Worm (Caenorhabditis elegans) whole organism, midembryonic: ENCODE measurements around the gene W05B10.3.
A peak's percentile ranks its signal among the peaks of the same experiment; 100 is the strongest.

Experiments used
- T22C8.4 ChIP-seq: fragments of 200-800 bp; sonication (Bioruptor generic); IDR thresholded peaks from 2 replicates; pipeline ENCODE4 v1.3.6; 2022; ENCODE audit warnings: missing genetic modification characterization, missing compliant biosample characterization
- cog-1 ChIP-seq: sonication (generic microtip); optimal IDR thresholded peaks from 2 replicates; lab custom pipeline; 2016; ENCODE audit warnings: missing genetic modification characterization, missing compliant biosample characterization
- flt-1 ChIP-seq: fragments of 200-800 bp; sonication (Bioruptor generic); IDR thresholded peaks from 2 replicates; pipeline ENCODE4 v1.3.6; 2022; ENCODE audit warnings: missing genetic modification characterization, missing compliant biosample characterization
- klf-2 ChIP-seq: fragments of 200-800 bp; sonication (Bioruptor generic); conservative IDR thresholded peaks from 2 replicates; pipeline ENCODE4 v1.3.6; 2022; ENCODE audit warnings: missing genetic modification reagents, missing genetic modification characterization, missing compliant biosample characterization
- med-1 ChIP-seq: sonication (generic microtip); optimal IDR thresholded peaks from 2 replicates; lab custom pipeline; 2017; ENCODE audit warnings: missing genetic modification characterization, mild to moderate bottlenecking, missing compliant biosample characterization, antibody characterized with exemption, missing genetic modification reagents; ENCODE audit not compliant: insufficient read depth
- ref-1 ChIP-seq: fragments of 200-800 bp; sonication (Bioruptor generic); conservative IDR thresholded peaks from 2 replicates; pipeline ENCODE4 v1.3.6; 2022; ENCODE audit warnings: missing genetic modification reagents, missing genetic modification characterization, missing compliant biosample characterization
- tab-1 ChIP-seq: fragments of 200-800 bp; sonication (Bioruptor generic); IDR thresholded peaks from 2 replicates; pipeline ENCODE4 v1.3.6; 2022; ENCODE audit warnings: missing genetic modification characterization, missing compliant biosample characterization
- ztf-23 ChIP-seq: fragments of 200-800 bp; sonication (Bioruptor generic); IDR thresholded peaks from 2 replicates; pipeline ENCODE4 v1.3.6; 2022; ENCODE audit warnings: missing genetic modification reagents, missing genetic modification characterization, missing compliant biosample characterization
- ztf-29 ChIP-seq: fragments of 200-800 bp; sonication (Bioruptor generic); IDR thresholded peaks from 2 replicates; pipeline ENCODE4 v1.3.6; 2022; ENCODE audit warnings: missing genetic modification reagents, missing genetic modification characterization, missing compliant biosample characterization

The W05B10.3 gene

DNA sequence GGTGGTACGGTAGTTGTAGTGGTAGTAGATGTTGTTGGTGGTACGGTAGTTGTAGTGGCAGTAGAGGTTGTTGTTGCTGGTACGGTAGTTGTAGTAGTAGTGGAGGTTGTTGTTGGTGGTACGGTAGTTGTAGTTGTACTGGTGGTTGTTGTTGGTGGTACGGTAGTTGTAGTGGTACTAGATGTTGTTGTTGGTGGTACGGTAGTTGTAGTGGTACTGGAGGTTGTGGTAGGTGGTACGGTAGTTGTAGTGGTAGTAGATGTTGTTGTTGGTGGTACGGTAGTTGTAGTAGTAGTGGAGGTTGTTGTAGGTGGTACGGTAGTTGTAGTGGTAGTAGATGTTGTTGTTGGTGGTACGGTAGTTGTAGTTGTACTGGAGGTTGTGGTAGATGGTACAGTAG, 28.5 kb downstream of the W05B10.3 start:
- no peak for TF ChIP-seq klf-2 (GFP tag; lab: Robert Waterston, UW)
- TF ChIP-seq ztf-23 = 0 out of 2 replicates have a peak, but pooled peaks have one; percentile 61
- TF ChIP-seq ref-1 (GFP tag; lab: Robert Waterston, UW) = no peak
- TF ChIP-seq ztf-29 (GFP tag; lab: Robert Waterston, UW) = no peak
- no peak for TF ChIP-seq tab-1 (GFP tag; lab: Robert Waterston, UW)
- 0 out of 2 replicates have a peak, but pooled peaks have one; percentile 14 for TF ChIP-seq flt-1 (GFP tag; lab: Robert Waterston, UW)
- no peak for TF ChIP-seq cog-1 (tag; lab: Kevin White, UChicago)
- TF ChIP-seq med-1 (GFP tag; lab: Kevin White, UChicago) = no peak

DNA sequence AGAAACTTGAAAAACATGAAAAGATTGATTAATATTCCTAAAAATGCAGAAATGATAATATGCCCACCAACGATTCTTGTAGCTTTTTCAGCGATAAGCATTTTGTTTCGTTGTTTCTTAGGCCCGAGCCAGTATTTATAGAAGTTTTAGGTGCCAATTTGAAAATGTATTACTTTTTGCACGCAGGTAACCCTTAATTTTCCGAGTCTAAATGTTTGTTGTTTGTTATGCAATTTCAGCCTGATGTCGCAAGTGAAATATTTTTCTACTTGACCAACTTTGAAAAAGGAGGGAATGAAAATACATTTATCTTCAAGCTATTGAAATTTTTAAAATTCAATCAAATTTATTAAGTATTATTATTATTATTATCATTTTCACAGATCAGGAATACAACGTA, 29.5 kb downstream of the W05B10.3 start, which contains the start of gene srx-113:
srx-113 (minus strand) TSS at position 101 of the 400 bp plus-strand sequence.
- TF ChIP-seq T22C8.4 = no peak
- no peak for TF ChIP-seq cog-1 (tag; lab: Kevin White, UChicago)
- no peak for TF ChIP-seq ztf-23
- TF ChIP-seq med-1 (GFP tag; lab: Kevin White, UChicago) = no peak
- TF ChIP-seq tab-1 (GFP tag; lab: Robert Waterston, UW) = no peak
- TF ChIP-seq ztf-29 (GFP tag; lab: Robert Waterston, UW) = no peak
- no peak for TF ChIP-seq flt-1 (GFP tag; lab: Robert Waterston, UW)
- TF ChIP-seq ref-1 (GFP tag; lab: Robert Waterston, UW) = no peak
- no peak for TF ChIP-seq klf-2 (GFP tag; lab: Robert Waterston, UW)

DNA sequence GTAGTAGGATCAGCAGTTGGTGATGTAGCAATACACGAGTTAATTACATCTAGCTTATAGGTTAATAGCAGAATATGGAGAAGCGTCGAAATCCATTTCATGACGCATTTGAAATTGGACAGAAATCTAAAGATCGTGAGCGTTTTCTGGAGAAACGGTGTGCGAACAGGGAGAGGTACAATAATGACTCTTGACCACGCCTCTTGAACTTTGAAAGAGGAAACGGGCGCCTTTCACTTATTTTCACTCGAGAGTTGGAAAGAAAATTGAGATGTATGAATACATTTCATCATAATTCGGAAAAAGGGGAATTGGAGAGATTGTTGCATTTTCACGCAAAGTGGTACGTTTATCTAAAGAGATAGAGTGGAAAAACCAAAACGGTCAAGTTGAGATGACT, 31.8 kb downstream of the W05B10.3 start, which contains the start of gene F56H9.6:
F56H9.6 (minus strand) TSS at position 101 of the 400 bp plus-strand sequence.
- TF ChIP-seq flt-1 (GFP tag; lab: Robert Waterston, UW) (no peak), med-1 (GFP tag; lab: Kevin White, UChicago) (no peak), klf-2 (GFP tag; lab: Robert Waterston, UW) (no peak), ref-1 (GFP tag; lab: Robert Waterston, UW) (no peak), tab-1 (GFP tag; lab: Robert Waterston, UW) (no peak), ztf-29 (GFP tag; lab: Robert Waterston, UW) (no peak), cog-1 (tag; lab: Kevin White, UChicago) (no peak), T22C8.4 (no peak), ztf-23 (no peak)

DNA sequence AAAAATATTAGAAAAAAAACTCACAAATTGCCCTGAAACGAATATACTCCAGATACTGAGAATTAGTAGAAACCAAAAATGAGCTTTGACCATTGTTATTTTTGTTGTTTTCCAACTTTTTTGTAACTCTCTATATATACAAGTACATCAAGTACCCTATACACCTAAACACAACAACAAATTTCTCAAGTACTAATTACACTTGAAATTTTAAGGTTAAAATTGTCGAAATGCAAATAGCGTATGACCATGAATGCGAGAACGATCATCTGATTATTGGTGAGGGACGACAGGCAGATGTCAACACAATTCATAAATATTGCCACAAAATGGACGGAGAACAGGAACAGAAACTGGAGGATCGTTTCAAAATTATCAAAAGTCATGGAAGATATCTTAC, 37.1 kb downstream of the W05B10.3 start, which contains the start of gene F56H9.9:
F56H9.9 (minus strand) TSS at position 101 of the 400 bp plus-strand sequence.
- TF ChIP-seq klf-2 (GFP tag; lab: Robert Waterston, UW) (no peak), flt-1 (GFP tag; lab: Robert Waterston, UW) (no peak)

DNA sequence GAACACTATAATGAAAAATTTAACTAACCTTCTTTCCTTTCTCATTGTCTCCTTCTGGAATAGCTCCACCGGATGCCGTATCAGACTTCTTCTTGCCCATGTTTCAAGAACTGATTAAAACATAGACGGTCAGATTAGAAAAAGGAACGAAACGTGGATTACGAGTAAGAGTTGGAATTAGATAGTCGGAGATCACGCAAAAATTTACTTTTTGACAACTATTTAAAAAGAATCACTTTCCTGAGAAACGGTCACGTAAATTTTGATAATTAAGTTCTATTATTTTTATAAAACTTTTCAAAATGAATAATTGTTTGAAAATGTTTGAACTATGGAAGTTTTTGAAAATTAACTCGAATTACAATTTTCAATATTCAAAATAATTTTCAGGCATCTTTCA, 49.4 kb downstream of the W05B10.3 start, which contains the start of gene cyc-2.2:
cyc-2.2 (minus strand) TSS at position 101 of the 400 bp plus-strand sequence.
- no peak for TF ChIP-seq ref-1 (GFP tag; lab: Robert Waterston, UW)
- TF ChIP-seq cog-1 (tag; lab: Kevin White, UChicago) = no peak
- TF ChIP-seq klf-2 (GFP tag; lab: Robert Waterston, UW) = no peak
- TF ChIP-seq ztf-23 = no peak
- no peak for TF ChIP-seq flt-1 (GFP tag; lab: Robert Waterston, UW)
- no peak for TF ChIP-seq tab-1 (GFP tag; lab: Robert Waterston, UW)
- no peak for TF ChIP-seq ztf-29 (GFP tag; lab: Robert Waterston, UW)
- no peak for TF ChIP-seq med-1 (GFP tag; lab: Kevin White, UChicago)
- no peak for TF ChIP-seq T22C8.4
